Worm (Caenorhabditis elegans) whole organism, late embryonic: ENCODE measurements around the gene nstp-5.

Experiments
- C38D4.7 ChIP-seq: fragments of 200-800 bp; sonication (Bioruptor generic); optimal IDR thresholded peaks from 2 replicates; lab custom pipeline; 2018; ENCODE audit warnings: mild to moderate bottlenecking, missing genetic modification characterization, moderate library complexity, missing compliant biosample characterization
- F13H6.1 ChIP-seq: sonication (generic microtip); optimal IDR thresholded peaks from 2 replicates; lab custom pipeline; 2016; ENCODE audit warnings: missing genetic modification characterization, missing compliant biosample characterization
- K02D7.2 ChIP-seq: sonication (generic microtip); optimal IDR thresholded peaks from 2 replicates; lab custom pipeline; 2017; ENCODE audit warnings: mild to moderate bottlenecking, missing genetic modification characterization, missing compliant biosample characterization
- T23F11.4 ChIP-seq: fragments of 200-800 bp; sonication (Bioruptor generic); optimal IDR thresholded peaks from 2 replicates; lab custom pipeline; 2018; ENCODE audit warnings: mild to moderate bottlenecking, missing genetic modification characterization, missing compliant biosample characterization
- Y22D7AL.16 ChIP-seq: sonication (generic microtip); optimal IDR thresholded peaks from 2 replicates; lab custom pipeline; 2016; ENCODE audit warnings: missing genetic modification characterization, missing compliant biosample characterization
- ahr-1 ChIP-seq: sonication (generic microtip); optimal IDR thresholded peaks from 2 replicates; lab custom pipeline; 2016; ENCODE audit warnings: missing genetic modification characterization, missing compliant biosample characterization
- ceh-14 ChIP-seq: sonication (generic microtip); optimal IDR thresholded peaks from 2 replicates; lab custom pipeline; 2016; ENCODE audit warnings: missing genotype, missing genetic modification characterization, missing compliant biosample characterization
- ceh-2 ChIP-seq: sonication (generic microtip); optimal IDR thresholded peaks from 2 replicates; lab custom pipeline; 2016; ENCODE audit warnings: missing genotype, missing genetic modification characterization, missing compliant biosample characterization
- ceh-22 ChIP-seq: sonication (generic microtip); optimal IDR thresholded peaks from 2 replicates; lab custom pipeline; 2017; ENCODE audit warnings: missing biosample characterization, missing genetic modification characterization
- ceh-24 ChIP-seq: sonication (generic microtip); optimal IDR thresholded peaks from 2 replicates; lab custom pipeline; 2016; ENCODE audit warnings: mild to moderate bottlenecking, missing genetic modification characterization, missing compliant biosample characterization
- ceh-30 ChIP-seq: fragments of 150-350 bp; optimal IDR thresholded peaks from 2 replicates; lab custom pipeline; 2014; ENCODE audit warnings: missing biosample characterization, missing genetic modification characterization
- ceh-31 ChIP-seq: sonication (generic microtip); optimal IDR thresholded peaks from 2 replicates; lab custom pipeline; 2016; ENCODE audit warnings: missing genetic modification characterization, missing compliant biosample characterization
- ceh-45 ChIP-seq: fragments of 200-800 bp; sonication (Bioruptor generic); IDR thresholded peaks from 2 replicates; pipeline ENCODE4 v1.3.6; 2022; ENCODE audit warnings: missing genetic modification reagents, missing genetic modification characterization, missing compliant biosample characterization
- ceh-48 ChIP-seq: sonication (generic microtip); optimal IDR thresholded peaks from 2 replicates; lab custom pipeline; 2016; ENCODE audit warnings: missing genetic modification characterization, inconsistent platforms, missing compliant biosample characterization
- ceh-9 ChIP-seq: sonication (generic microtip); optimal IDR thresholded peaks from 2 replicates; lab custom pipeline; 2016; ENCODE audit warnings: mild to moderate bottlenecking, missing genetic modification characterization, inconsistent platforms, missing compliant biosample characterization
- dve-1 ChIP-seq: sonication (generic microtip); optimal IDR thresholded peaks from 2 replicates; lab custom pipeline; 2017; ENCODE audit warnings: antibody characterized with exemption, mild to moderate bottlenecking, missing genetic modification characterization, missing compliant biosample characterization
- elt-2 ChIP-seq: sonication (generic microtip); optimal IDR thresholded peaks from 2 replicates; lab custom pipeline; 2016; ENCODE audit warnings: missing genetic modification reagents, missing genetic modification characterization, missing compliant biosample characterization
- elt-4 ChIP-seq: sonication (generic microtip); optimal IDR thresholded peaks from 2 replicates; lab custom pipeline; 2016; ENCODE audit warnings: missing genetic modification characterization, missing compliant biosample characterization
- ets-4 ChIP-seq: sonication (generic microtip); optimal IDR thresholded peaks from 2 replicates; lab custom pipeline; 2016; ENCODE audit warnings: missing genetic modification characterization, missing compliant biosample characterization
- fkh-6 ChIP-seq: sonication (generic microtip); optimal IDR thresholded peaks from 2 replicates; lab custom pipeline; 2016; ENCODE audit warnings: missing genetic modification characterization, missing compliant biosample characterization
- hlh-30 ChIP-seq: sonication (generic microtip); optimal IDR thresholded peaks from 2 replicates; lab custom pipeline; 2017; ENCODE audit warnings: antibody characterized with exemption, missing genetic modification characterization, missing compliant biosample characterization; ENCODE audit not compliant: insufficient read depth
- hlh-8 ChIP-seq: sonication (generic microtip); optimal IDR thresholded peaks from 2 replicates; lab custom pipeline; 2016; ENCODE audit warnings: missing genotype, missing genetic modification characterization, missing compliant biosample characterization
- lim-6 ChIP-seq: sonication (generic microtip); optimal IDR thresholded peaks from 2 replicates; lab custom pipeline; 2016; ENCODE audit warnings: missing genetic modification characterization, missing compliant biosample characterization
- lin-11 ChIP-seq: fragments of 200-800 bp; sonication (Bioruptor generic); optimal IDR thresholded peaks from 2 replicates; lab custom pipeline; 2018; ENCODE audit warnings: mild to moderate bottlenecking, missing genetic modification characterization, missing compliant biosample characterization
- madf-2 ChIP-seq: sonication (generic microtip); optimal IDR thresholded peaks from 2 replicates; lab custom pipeline; 2017; ENCODE audit warnings: missing genetic modification characterization, missing compliant biosample characterization
- nhr-11 ChIP-seq: fragments of 150-350 bp; optimal IDR thresholded peaks from 2 replicates; lab custom pipeline; 2014; ENCODE audit warnings: missing biosample characterization, missing genetic modification characterization
- odd-2 ChIP-seq: sonication (generic microtip); optimal IDR thresholded peaks from 2 replicates; lab custom pipeline; 2017; ENCODE audit warnings: antibody characterized with exemption, mild to moderate bottlenecking, missing genetic modification characterization, missing compliant biosample characterization
- pat-9 ChIP-seq: fragments of 200-800 bp; sonication (Bioruptor generic); optimal IDR thresholded peaks from 2 replicates; lab custom pipeline; 2018; ENCODE audit warnings: mild to moderate bottlenecking, missing genetic modification characterization, moderate library complexity, missing compliant biosample characterization
- pha-2 ChIP-seq: sonication (generic microtip); optimal IDR thresholded peaks from 2 replicates; lab custom pipeline; 2017; ENCODE audit warnings: mild to moderate bottlenecking, missing genetic modification characterization, missing compliant biosample characterization
- pha-4 ChIP-seq: fragments of 150-350 bp; optimal IDR thresholded peaks from 2 replicates; lab custom pipeline; 2018; ENCODE audit warnings: missing biosample characterization, missing genetic modification reagents, missing genetic modification characterization
- pqm-1 ChIP-seq: sonication (generic microtip); optimal IDR thresholded peaks from 2 replicates; lab custom pipeline; 2016; ENCODE audit warnings: missing genetic modification characterization, missing compliant biosample characterization
- pros-1 ChIP-seq: fragments of 150-350 bp; optimal IDR thresholded peaks from 2 replicates; lab custom pipeline; 2014; ENCODE audit warnings: missing biosample characterization, missing genetic modification reagents, missing genetic modification characterization
- ref-2 ChIP-seq: sonication (generic microtip); optimal IDR thresholded peaks from 2 replicates; lab custom pipeline; 2016; ENCODE audit warnings: missing genetic modification characterization, missing compliant biosample characterization
- rnt-1 ChIP-seq: sonication (generic microtip); optimal IDR thresholded peaks from 2 replicates; lab custom pipeline; 2016; ENCODE audit warnings: missing genetic modification characterization, missing compliant biosample characterization
- sox-4 ChIP-seq: sonication (generic microtip); optimal IDR thresholded peaks from 2 replicates; lab custom pipeline; 2017; ENCODE audit warnings: mild to moderate bottlenecking, missing genetic modification characterization, inconsistent platforms, missing compliant biosample characterization
- syd-9 ChIP-seq: sonication (generic microtip); optimal IDR thresholded peaks from 2 replicates; lab custom pipeline; 2016; ENCODE audit warnings: mild to moderate bottlenecking, missing genetic modification characterization, moderate library complexity, missing compliant biosample characterization
- tbx-2 ChIP-seq: sonication (generic microtip); optimal IDR thresholded peaks from 2 replicates; lab custom pipeline; 2016; ENCODE audit warnings: missing genetic modification characterization, missing compliant biosample characterization
- tbx-7 ChIP-seq: sonication (generic microtip); optimal IDR thresholded peaks from 2 replicates; lab custom pipeline; 2016; ENCODE audit warnings: missing genotype, missing genetic modification characterization, missing compliant biosample characterization
- ttx-3 ChIP-seq: sonication (generic microtip); optimal IDR thresholded peaks from 2 replicates; lab custom pipeline; 2016; ENCODE audit warnings: missing genetic modification reagents, missing genetic modification characterization, missing compliant biosample characterization
- unc-86 ChIP-seq: sonication (generic microtip); optimal IDR thresholded peaks from 2 replicates; lab custom pipeline; 2016; ENCODE audit warnings: missing genetic modification characterization, missing compliant biosample characterization
- ztf-16 ChIP-seq: sonication (generic microtip); optimal IDR thresholded peaks from 2 replicates; lab custom pipeline; 2017; ENCODE audit warnings: missing genetic modification characterization, missing compliant biosample characterization

The nstp-5 gene

ce11 chrIV:12890445-12890844 lies 35.1 kb downstream of the nstp-5 start, which contains the start of gene K08D8.6:
Gene K08D8.6, minus strand, starts transcription at chrIV:12890508.
- TF ChIP-seq pqm-1 (tag; lab: Kevin White, UChicago): no peak
- peak; percentile 4 for TF ChIP-seq elt-2 (tag; lab: Kevin White, UChicago)
- TF ChIP-seq, all 69 proteins: peak for 1

ce11 chrIV:12891080-12891479 lies 35.7 kb downstream of the nstp-5 start:
- no peak for TF ChIP-seq ref-2 (tag; lab: Kevin White, UChicago)
- TF ChIP-seq ttx-3: no peak
- no peak for TF ChIP-seq nhr-11 (tag; lab: Kevin White, UChicago)

- no peak for TF ChIP-seq pat-9 (tag; lab: Kevin White, UChicago)
- no peak for TF ChIP-seq pros-1
- TF ChIP-seq pha-4 (tag; lab: Kevin White, UChicago): no peak
- TF ChIP-seq ztf-16 (tag; lab: Kevin White, UChicago): no peak
- no peak for TF ChIP-seq ahr-1 (tag; lab: Kevin White, UChicago)
- no peak for TF ChIP-seq fkh-6 (tag; lab: Kevin White, UChicago)
- no peak for TF ChIP-seq F13H6.1 (tag; lab: Kevin White, UChicago)
- TF ChIP-seq rnt-1: no peak
- TF ChIP-seq ref-2 (tag; lab: Kevin White, UChicago): no peak
- TF ChIP-seq Y22D7AL.16 (tag; lab: Kevin White, UChicago): no peak
- no peak for TF ChIP-seq ceh-31 (tag; lab: Kevin White, UChicago)
- TF ChIP-seq ceh-14 (tag; lab: Kevin White, UChicago): no peak
- no peak for TF ChIP-seq lin-11 (tag; lab: Kevin White, UChicago)
- no peak for TF ChIP-seq sox-4
- TF ChIP-seq, all 69 proteins: peak for 0
Observed at ce11 chrIV:12892194-12892593, 36.8 kb downstream of the nstp-5 start, which contains the start of gene K08D8.1. Gene K08D8.1, plus strand, starts transcription at chrIV:12892494.

ce11 chrIV:12893166-12893565 lies 37.8 kb downstream of the nstp-5 start, which contains the start of gene K08D8.12:
Gene K08D8.12, plus strand, starts transcription at chrIV:12893466.
- TF ChIP-seq elt-4 (tag; lab: Kevin White, UChicago): no peak
- no peak for TF ChIP-seq ceh-14 (tag; lab: Kevin White, UChicago)
- TF ChIP-seq madf-2 (tag; lab: Kevin White, UChicago): no peak
- TF ChIP-seq ceh-31 (tag; lab: Kevin White, UChicago): no peak
- TF ChIP-seq tbx-7: no peak
- TF ChIP-seq unc-86: no peak

ce11 chrIV:12894996-12895395 lies 39.6 kb downstream of the nstp-5 start, which contains the start of gene K08D8.11:
Gene K08D8.11, plus strand, starts transcription at chrIV:12895296.
- no peak for TF ChIP-seq pros-1
- no peak for TF ChIP-seq syd-9 (tag; lab: Kevin White, UChicago)
- TF ChIP-seq C38D4.7 (GFP tag; lab: Kevin White, UChicago): no peak
- TF ChIP-seq elt-4 (tag; lab: Kevin White, UChicago): no peak
- TF ChIP-seq ceh-45: no peak
- TF ChIP-seq hlh-8: no peak
- TF ChIP-seq ttx-3: no peak
- TF ChIP-seq ceh-24 (tag; lab: Kevin White, UChicago): no peak
- TF ChIP-seq madf-2 (tag; lab: Kevin White, UChicago): no peak
- TF ChIP-seq ceh-2 (tag; lab: Kevin White, UChicago): no peak
- TF ChIP-seq lim-6: no peak
- no peak for TF ChIP-seq lin-11 (tag; lab: Kevin White, UChicago)
- no peak for TF ChIP-seq ceh-22 (tag; lab: Kevin White, UChicago)
- TF ChIP-seq pha-4 (tag; lab: Kevin White, UChicago): no peak
- no peak for TF ChIP-seq T23F11.4 (GFP tag; lab: Kevin White, UChicago)
- no peak for TF ChIP-seq pat-9 (tag; lab: Kevin White, UChicago)
- no peak for TF ChIP-seq dve-1

ce11 chrIV:12896371-12896882 lies 41.1 kb downstream of the nstp-5 start, which contains the start of gene K08D8.7:
Gene K08D8.7, plus strand, starts transcription at chrIV:12896832.
- no peak for TF ChIP-seq K02D7.2 (tag; lab: Kevin White, UChicago)
- TF ChIP-seq hlh-30 (tag; lab: Kevin White, UChicago): no peak
- no peak for TF ChIP-seq pha-2 (tag; lab: Kevin White, UChicago)
- no peak for TF ChIP-seq ceh-24 (tag; lab: Kevin White, UChicago)
- TF ChIP-seq ceh-9 (tag; lab: Kevin White, UChicago): no peak
- no peak for TF ChIP-seq elt-4 (tag; lab: Kevin White, UChicago)
- no peak for TF ChIP-seq ceh-48 (tag; lab: Kevin White, UChicago)
- no peak for TF ChIP-seq odd-2 (tag; lab: Kevin White, UChicago)
- TF ChIP-seq ceh-45: no peak
- TF ChIP-seq tbx-2 (tag; lab: Kevin White, UChicago): no peak
- no peak for TF ChIP-seq Y22D7AL.16 (tag; lab: Kevin White, UChicago)
- TF ChIP-seq lin-11 (tag; lab: Kevin White, UChicago): no peak
- no peak for TF ChIP-seq ttx-3
- TF ChIP-seq rnt-1: no peak
- TF ChIP-seq ceh-2 (tag; lab: Kevin White, UChicago): no peak
- no peak for TF ChIP-seq ets-4 (tag; lab: Kevin White, UChicago)
- no peak for TF ChIP-seq ceh-30
